Fruit fly (Drosophila melanogaster) whole organism, embryonic: ENCODE results near the gene BthD.

Experiments
- BEAF-32 ChIP-seq: fragments of 200-800 bp; sonication (Bioruptor generic); optimal IDR thresholded peaks from 3 replicates; lab custom pipeline; 2017; ENCODE audit warnings: missing biosample characterization, missing genetic modification characterization, mild to moderate bottlenecking, moderate library complexity, missing genetic modification reagents
- Bdp1 ChIP-seq: fragments of 200-800 bp; sonication (Bioruptor generic); optimal IDR thresholded peaks from 3 replicates; lab custom pipeline; 2016; ENCODE audit warnings: missing biosample characterization, missing genetic modification characterization
- CG10565 ChIP-seq: fragments of 200-800 bp; sonication (Bioruptor generic); optimal IDR thresholded peaks from 3 replicates; lab custom pipeline; 2016; ENCODE audit warnings: missing biosample characterization, mild to moderate bottlenecking, missing genetic modification characterization
- CG12299 ChIP-seq: fragments of 200-800 bp; sonication (Bioruptor generic); optimal IDR thresholded peaks from 2 replicates; lab custom pipeline; 2018; ENCODE audit warnings: missing biosample characterization, mild to moderate bottlenecking, missing genetic modification characterization
- CG13123 ChIP-seq: fragments of 200-800 bp; sonication (Bioruptor generic); optimal IDR thresholded peaks from 2 replicates; lab custom pipeline; 2016; ENCODE audit warnings: missing biosample characterization, missing genetic modification characterization
- CG13296 ChIP-seq: fragments of 200-800 bp; sonication (Bioruptor generic); optimal IDR thresholded peaks from 3 replicates; lab custom pipeline; 2018; ENCODE audit warnings: missing biosample characterization, mild to moderate bottlenecking, missing genetic modification characterization
- CG13624 ChIP-seq: fragments of 200-800 bp; sonication (Bioruptor generic); optimal IDR thresholded peaks from 2 replicates; lab custom pipeline; 2016; ENCODE audit warnings: missing biosample characterization, missing genetic modification characterization
- CG14710 ChIP-seq: fragments of 200-800 bp; sonication (Bioruptor generic); optimal IDR thresholded peaks from 3 replicates; lab custom pipeline; 2019; ENCODE audit warnings: missing biosample characterization, mild to moderate bottlenecking, missing genetic modification characterization, moderate library complexity
- CG15514 ChIP-seq: fragments of 200-800 bp; sonication (Bioruptor generic); optimal IDR thresholded peaks from 3 replicates; lab custom pipeline; 2017; ENCODE audit warnings: missing biosample characterization, missing genetic modification characterization, mild to moderate bottlenecking, moderate library complexity, missing genetic modification reagents
- CG16863 ChIP-seq: fragments of 200-800 bp; sonication (Bioruptor generic); optimal IDR thresholded peaks from 3 replicates; lab custom pipeline; 2016; ENCODE audit warnings: missing biosample characterization, missing genetic modification characterization
- CG17385 ChIP-seq: fragments of 200-800 bp; sonication (Bioruptor generic); optimal IDR thresholded peaks from 3 replicates; lab custom pipeline; 2018; ENCODE audit warnings: missing biosample characterization, mild to moderate bottlenecking, missing genetic modification characterization
- CG18619 ChIP-seq: fragments of 200-800 bp; sonication (Bioruptor generic); optimal IDR thresholded peaks from 3 replicates; lab custom pipeline; 2017; ENCODE audit warnings: missing biosample characterization, mild to moderate bottlenecking, missing genetic modification characterization
- CG18764 ChIP-seq: fragments of 200-800 bp; sonication (Bioruptor generic); optimal IDR thresholded peaks from 3 replicates; lab custom pipeline; 2016; ENCODE audit warnings: missing biosample characterization, missing genetic modification characterization
- CG3065 ChIP-seq: fragments of 200-800 bp; sonication (Bioruptor generic); optimal IDR thresholded peaks from 2 replicates; lab custom pipeline; 2016; ENCODE audit warnings: missing biosample characterization, missing genetic modification characterization
- CG31365 ChIP-seq: fragments of 200-800 bp; sonication (Bioruptor generic); optimal IDR thresholded peaks from 2 replicates; lab custom pipeline; 2018; ENCODE audit warnings: missing biosample characterization, mild to moderate bottlenecking, missing genetic modification characterization
- CG32532 ChIP-seq: fragments of 200-800 bp; sonication (Bioruptor generic); IDR thresholded peaks from 2 replicates; pipeline ENCODE4 v1.3.6; 2022; ENCODE audit warnings: missing biosample characterization, missing genetic modification characterization
- CG7372 ChIP-seq: fragments of 200-800 bp; sonication (Bioruptor generic); IDR thresholded peaks from 2 replicates; pipeline ENCODE4 v1.3.6; 2022; ENCODE audit warnings: missing biosample characterization, missing genetic modification characterization
- CG7556 ChIP-seq: fragments of 200-800 bp; sonication (Bioruptor generic); optimal IDR thresholded peaks from 2 replicates; lab custom pipeline; 2017; ENCODE audit warnings: missing biosample characterization, mild to moderate bottlenecking, missing genetic modification characterization
- CG7987 ChIP-seq: fragments of 200-800 bp; sonication (Bioruptor generic); optimal IDR thresholded peaks from 2 replicates; lab custom pipeline; 2018; ENCODE audit warnings: missing biosample characterization, mild to moderate bottlenecking, missing genetic modification characterization, moderate library complexity
- CG8281 ChIP-seq: fragments of 200-800 bp; sonication (Bioruptor generic); optimal IDR thresholded peaks from 2 replicates; lab custom pipeline; 2018; ENCODE audit warnings: missing biosample characterization, mild to moderate bottlenecking, missing genetic modification characterization, moderate library complexity
- Camta ChIP-seq: fragments of 200-800 bp; sonication (Bioruptor generic); optimal IDR thresholded peaks from 2 replicates; lab custom pipeline; 2016; ENCODE audit warnings: missing biosample characterization, missing genetic modification characterization
- D ChIP-seq, 2 experiments: fragments of 200-800 bp in 1 of 2; fragments of >200 bp in 1 of 2; sonication (Bioruptor generic) in 1 of 2; optimal IDR thresholded peaks; 2 replicates in 1 of 2; 3 replicates in 1 of 2; lab custom pipeline; 2017; ENCODE audit warnings: mild to moderate bottlenecking in 1 of 2, missing biosample characterization in 1 of 2, missing genetic modification characterization in 1 of 2, missing genetic modification reagents in 1 of 2
- D19B ChIP-seq: fragments of 200-800 bp; sonication (Bioruptor generic); optimal IDR thresholded peaks from 2 replicates; lab custom pipeline; 2017; ENCODE audit warnings: missing biosample characterization, mild to moderate bottlenecking, missing genetic modification characterization
- E2f2 ChIP-seq: fragments of 200-800 bp; sonication (Bioruptor generic); IDR thresholded peaks from 2 replicates; pipeline ENCODE4 v1.3.6; 2022; ENCODE audit warnings: missing biosample characterization, missing genetic modification characterization
- Fer2 ChIP-seq: fragments of 200-800 bp; sonication (Bioruptor generic); optimal IDR thresholded peaks from 2 replicates; lab custom pipeline; 2018; ENCODE audit warnings: missing biosample characterization, mild to moderate bottlenecking, missing genetic modification characterization, moderate library complexity
- Fer3 ChIP-seq: fragments of 200-800 bp; sonication (Bioruptor generic); optimal IDR thresholded peaks from 2 replicates; lab custom pipeline; 2018; ENCODE audit warnings: missing biosample characterization, mild to moderate bottlenecking, missing genetic modification characterization, moderate library complexity
- Hey ChIP-seq: fragments of 200-800 bp; sonication (Bioruptor generic); optimal IDR thresholded peaks from 3 replicates; lab custom pipeline; 2018; ENCODE audit warnings: missing biosample characterization, mild to moderate bottlenecking, missing genetic modification characterization
- Jarid2 ChIP-seq: fragments of 200-800 bp; sonication (Bioruptor generic); optimal IDR thresholded peaks from 3 replicates; lab custom pipeline; 2017; ENCODE audit warnings: mild to moderate bottlenecking, missing biosample characterization, missing genetic modification reagents, missing genetic modification characterization
- Lhr ChIP-seq: fragments of 200-800 bp; sonication (Bioruptor generic); optimal IDR thresholded peaks from 3 replicates; lab custom pipeline; 2017; ENCODE audit warnings: mild to moderate bottlenecking, missing biosample characterization, missing genetic modification reagents, missing genetic modification characterization
- Ptx1 ChIP-seq: fragments of 200-800 bp; sonication (Bioruptor generic); IDR thresholded peaks from 2 replicates; pipeline ENCODE4 v1.3.6; 2022; ENCODE audit warnings: missing biosample characterization, missing genetic modification characterization
- Rfx ChIP-seq: fragments of 200-800 bp; sonication (Bioruptor generic); IDR thresholded peaks from 2 replicates; pipeline ENCODE4 v1.3.6; 2022; ENCODE audit warnings: missing biosample characterization, missing genetic modification characterization
- Ssrp ChIP-seq: fragments of 200-800 bp; sonication (Bioruptor generic); optimal IDR thresholded peaks from 2 replicates; lab custom pipeline; 2018; ENCODE audit warnings: missing biosample characterization, mild to moderate bottlenecking, missing genetic modification characterization, moderate library complexity
- al ChIP-seq: fragments of 200-800 bp; sonication (Bioruptor generic); IDR thresholded peaks from 2 replicates; pipeline ENCODE4 v1.3.6; 2022; ENCODE audit warnings: missing biosample characterization, missing genetic modification characterization
- bcd ChIP-seq: fragments of 200-800 bp; sonication (Bioruptor generic); optimal IDR thresholded peaks from 2 replicates; lab custom pipeline; 2017; ENCODE audit warnings: missing biosample characterization, mild to moderate bottlenecking, missing genetic modification characterization
- br ChIP-seq: fragments of >200 bp; optimal IDR thresholded peaks from 2 replicates; lab custom pipeline; 2017
- chinmo ChIP-seq: fragments of 200-800 bp; sonication (Bioruptor generic); IDR thresholded peaks from 4 replicates; pipeline ENCODE4 v1.3.6; 2022; ENCODE audit warnings: missing biosample characterization, missing genetic modification characterization; ENCODE audit not compliant: partially characterized antibody
- dysf ChIP-seq: fragments of 200-800 bp; sonication (Bioruptor generic); IDR thresholded peaks from 3 replicates; pipeline ENCODE4 v1.3.6; 2022; ENCODE audit warnings: missing biosample characterization, missing genetic modification characterization
- hth ChIP-seq: fragments of >200 bp; optimal IDR thresholded peaks from 2 replicates; lab custom pipeline; 2017; ENCODE audit warnings: inconsistent platforms
- lmd ChIP-seq: fragments of 200-800 bp; sonication (Bioruptor generic); IDR thresholded peaks from 2 replicates; pipeline ENCODE4 v1.3.6; 2022; ENCODE audit warnings: missing biosample characterization, missing genetic modification characterization
- peb ChIP-seq: fragments of 200-800 bp; sonication (Bioruptor generic); IDR thresholded peaks from 2 replicates; pipeline ENCODE4 v1.3.6; 2022; ENCODE audit warnings: missing biosample characterization, missing genetic modification characterization
- pum ChIP-seq: fragments of 200-800 bp; sonication (Bioruptor generic); optimal IDR thresholded peaks from 2 replicates; lab custom pipeline; 2016; ENCODE audit warnings: missing biosample characterization, missing genetic modification characterization
- salm ChIP-seq: fragments of 200-800 bp; sonication (Bioruptor generic); optimal IDR thresholded peaks from 2 replicates; lab custom pipeline; 2018; ENCODE audit warnings: missing biosample characterization, mild to moderate bottlenecking, missing genetic modification characterization
- shn ChIP-seq: fragments of 200-800 bp; sonication (Bioruptor generic); optimal IDR thresholded peaks from 3 replicates; lab custom pipeline; 2016; ENCODE audit warnings: missing biosample characterization, missing genetic modification characterization
- slp2 ChIP-seq: fragments of 200-800 bp; sonication (Bioruptor generic); optimal IDR thresholded peaks from 2 replicates; lab custom pipeline; 2016; ENCODE audit warnings: missing biosample characterization, missing genetic modification characterization
- so ChIP-seq: fragments of 200-800 bp; sonication (Bioruptor generic); IDR thresholded peaks from 3 replicates; pipeline ENCODE4 v1.3.6; 2022; ENCODE audit warnings: missing biosample characterization, missing genetic modification characterization
- tin ChIP-seq: fragments of 200-800 bp; sonication (Bioruptor generic); optimal IDR thresholded peaks from 3 replicates; lab custom pipeline; 2016; ENCODE audit warnings: missing biosample characterization, missing genetic modification characterization
- usp ChIP-seq: fragments of >200 bp; optimal IDR thresholded peaks from 2 replicates; lab custom pipeline; 2017; ENCODE audit warnings: missing biosample characterization, missing genetic modification characterization
- zen2 ChIP-seq: fragments of 200-800 bp; sonication (Bioruptor generic); IDR thresholded peaks from 3 replicates; pipeline ENCODE4 v1.3.6; 2022; ENCODE audit warnings: missing biosample characterization, missing genetic modification characterization; ENCODE audit not compliant: partially characterized antibody

Gene BthD

DNA sequence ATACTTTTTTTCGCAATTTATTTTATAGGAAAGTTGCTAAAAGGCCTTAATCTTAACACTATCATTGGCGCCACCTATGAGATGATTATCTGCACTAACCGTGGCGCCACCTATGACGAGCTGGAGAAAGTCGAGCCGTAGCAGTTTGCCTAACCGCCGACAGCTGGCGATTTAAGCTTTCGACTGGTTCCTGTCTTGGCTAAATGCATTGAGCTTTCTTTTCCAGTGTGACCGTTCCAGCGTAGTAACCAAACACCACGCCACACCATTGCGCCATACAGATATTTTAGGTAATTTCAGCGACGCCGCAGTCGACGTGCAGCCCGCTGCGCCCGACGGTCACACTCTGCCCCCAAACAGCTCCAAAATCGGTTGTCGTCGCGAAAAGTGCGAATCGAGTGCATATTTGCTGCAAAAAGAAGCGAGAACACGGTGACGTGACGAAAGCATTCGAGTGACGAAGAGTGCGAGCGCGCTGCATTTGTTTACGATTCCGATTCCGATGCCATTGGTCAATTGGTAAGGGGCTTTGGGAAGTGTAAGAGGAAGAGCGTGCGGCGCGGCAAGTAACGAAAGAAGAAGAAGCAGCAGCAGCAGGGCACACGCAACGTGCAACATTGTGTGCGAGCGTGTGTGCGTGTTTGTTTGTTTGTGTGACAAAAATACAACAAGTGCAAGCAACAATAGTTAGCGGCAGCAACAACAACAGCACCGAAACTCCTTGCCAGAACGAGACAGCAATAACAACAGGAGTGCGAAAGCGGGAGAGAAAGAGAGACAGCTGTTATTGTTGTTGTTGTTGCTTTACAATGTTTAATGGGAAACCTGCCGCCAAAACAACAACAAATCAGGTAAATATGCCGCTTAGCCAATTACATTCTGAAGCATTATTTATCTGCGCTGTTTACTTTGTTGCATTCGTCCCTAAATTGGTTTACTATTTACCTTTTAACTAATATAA is 48.2 kb upstream of the BthD start, which contains the start of the genes CG46311 and Tpst (continued):
- TF ChIP-seq Ssrp (tag; lab: Kevin White, UChicago), result no peak
- TF ChIP-seq CG7372 (GFP tag; lab: Robert Waterston, UW), result peak; percentile 33; the same call in 1 of the 2 replicates
- no peak for TF ChIP-seq CG10565 (GFP tag; lab: Kevin White, UChicago)
- TF ChIP-seq pum, result peak; percentile 58
- no peak for TF ChIP-seq so (GFP tag; lab: Robert Waterston, UW)
- peak; percentile 48 for TF ChIP-seq BEAF-32 (GFP tag; lab: Kevin White, UChicago)
- TF ChIP-seq CG14710, result peak; percentile 48
- TF ChIP-seq salm, result no peak
- no peak for TF ChIP-seq CG13296 (GFP tag; lab: Kevin White, UChicago)
- peak; percentile 73 for TF ChIP-seq lmd
- peak; percentile 78 for TF ChIP-seq Jarid2
- TF ChIP-seq Fer3 (tag; lab: Kevin White, UChicago), result no peak
- no peak for TF ChIP-seq CG8281
- peak; percentile 96 for TF ChIP-seq CG17385 (GFP tag; lab: Kevin White, UChicago)
- peak; percentile 73 for TF ChIP-seq Ptx1 (GFP tag; lab: Robert Waterston, UW)
- 0 out of 4 replicates have a peak, but pooled peaks have one; percentile 71 for TF ChIP-seq chinmo (GFP tag; lab: Robert Waterston, UW)
- TF ChIP-seq usp (GFP tag; lab: Kevin White, UChicago), result no peak
- no peak for TF ChIP-seq Fer2 (tag; lab: Kevin White, UChicago)
- TF ChIP-seq hth (lab: Kevin White, UChicago), result no peak
- TF ChIP-seq br (lab: Kevin White, UChicago), result no peak
- TF ChIP-seq CG18619 (GFP tag; lab: Kevin White, UChicago), result peak; percentile 13
- TF ChIP-seq CG15514, result peak; percentile 79
- TF ChIP-seq slp2 (GFP tag; lab: Kevin White, UChicago), result peak; percentile 43
- TF ChIP-seq CG16863, result peak; percentile 48
- TF ChIP-seq CG3065 (GFP tag; lab: Kevin White, UChicago), result peak; percentile 13
- TF ChIP-seq tin (GFP tag; lab: Kevin White, UChicago), result peak; percentile 76
- TF ChIP-seq CG31365 (tag; lab: Kevin White, UChicago), result no peak
- no peak for TF ChIP-seq CG13123 (GFP tag; lab: Kevin White, UChicago)
- TF ChIP-seq D19B (GFP tag; lab: Kevin White, UChicago), result no peak
- peak; percentile 38 for TF ChIP-seq CG12299
- TF ChIP-seq CG18764 (GFP tag; lab: Kevin White, UChicago), result peak; percentile 49
- TF ChIP-seq D (optimal IDR thresholded peaks at IDR 0.05; lab: Kevin White, UChicago), result peak; percentile 64
- no peak for TF ChIP-seq D (GFP tag; optimal IDR thresholded peaks at IDR 0.05; lab: Kevin White, UChicago)
- peak; percentile 30 for TF ChIP-seq Camta
- TF ChIP-seq zen2 (GFP tag; lab: Robert Waterston, UW), result no peak
- peak; percentile 54 for TF ChIP-seq bcd (GFP tag; lab: Kevin White, UChicago)
- TF ChIP-seq dysf (GFP tag; lab: Robert Waterston, UW), result peak; percentile 70
- TF ChIP-seq al (GFP tag; lab: Robert Waterston, UW), result peak; percentile 26; the same call in 1 of the 2 replicates
- TF ChIP-seq Bdp1, result peak; percentile 49
- TF ChIP-seq CG32532, result peak; percentile 86
- peak; percentile 20 for TF ChIP-seq CG7556 (GFP tag; lab: Kevin White, UChicago)
- no peak for TF ChIP-seq Hey (tag; lab: Kevin White, UChicago)
- TF ChIP-seq CG7987, result peak; percentile 2
- TF ChIP-seq Rfx, result peak; percentile 88
- TF ChIP-seq shn (GFP tag; lab: Kevin White, UChicago), result peak; percentile 51
- peak; percentile 98 for TF ChIP-seq Lhr (GFP tag; lab: Kevin White, UChicago)
- peak; percentile 57 for TF ChIP-seq E2f2 (GFP tag; lab: Robert Waterston, UW)
- TF ChIP-seq peb (GFP tag; lab: Robert Waterston, UW), result peak; percentile 47
- TF ChIP-seq CG13624, result peak; percentile 51
